Worm (Caenorhabditis elegans): ENCODE data around the gene F10G2.2.
"Not testable (repeated sequence)": the region's sequence is repeated elsewhere in the genome, so short reads cannot be mapped to it uniquely, and the experiment has no call there.

DNA sequence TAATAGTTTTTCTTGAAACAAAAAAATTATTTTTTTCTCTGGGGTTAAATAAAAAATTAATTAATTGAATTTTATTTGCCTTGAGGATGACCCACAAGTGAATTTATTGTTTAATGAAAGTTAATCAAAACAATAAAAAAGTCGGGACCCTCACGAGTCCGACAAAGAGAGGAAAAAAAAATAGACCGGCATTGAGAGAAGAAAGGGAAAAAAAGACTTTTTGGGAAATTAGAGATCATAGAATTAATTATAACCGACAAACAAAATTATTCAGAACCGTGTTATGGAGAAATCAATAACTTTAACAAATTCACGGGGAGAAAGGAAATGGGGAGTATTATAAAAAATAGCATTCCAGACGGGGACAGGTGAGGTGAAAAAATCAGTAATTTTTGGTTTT lies 6.2 kb downstream of the F10G2.2 start, which contains the start of gene F10G2.7:
- TF ChIP-seq elt-3 (tag; optimal IDR thresholded peaks at IDR 0.05); nhr-11 (tag; optimal IDR thresholded peaks at IDR 0.05); ztf-11 (tag; optimal IDR thresholded peaks at IDR 0.05); sox-4 (tag; optimal IDR thresholded peaks at IDR 0.05); fkh-10 (GFP tag; optimal IDR thresholded peaks at IDR 0.05); ama-1 (optimal IDR thresholded peaks at IDR 0.05); rnt-1 (tag; optimal IDR thresholded peaks at IDR 0.05); nhr-28 (tag; optimal IDR thresholded peaks at IDR 0.05); unc-62 (GFP tag; optimal IDR thresholded peaks at IDR 0.05); nhr-12 (tag; optimal IDR thresholded peaks at IDR 0.05); unc-30 (tag; optimal IDR thresholded peaks at IDR 0.05); nhr-77 (tag; optimal IDR thresholded peaks at IDR 0.05); alr-1 (tag; optimal IDR thresholded peaks at IDR 0.05; ENCODE audit: borderline replicate concordance): not testable (repeated sequence)
